Fruit fly (Drosophila melanogaster): ENCODE data around the gene twit.
A peak's percentile ranks its signal among the peaks of the same experiment; 100 is the strongest.

twit gene

DNA sequence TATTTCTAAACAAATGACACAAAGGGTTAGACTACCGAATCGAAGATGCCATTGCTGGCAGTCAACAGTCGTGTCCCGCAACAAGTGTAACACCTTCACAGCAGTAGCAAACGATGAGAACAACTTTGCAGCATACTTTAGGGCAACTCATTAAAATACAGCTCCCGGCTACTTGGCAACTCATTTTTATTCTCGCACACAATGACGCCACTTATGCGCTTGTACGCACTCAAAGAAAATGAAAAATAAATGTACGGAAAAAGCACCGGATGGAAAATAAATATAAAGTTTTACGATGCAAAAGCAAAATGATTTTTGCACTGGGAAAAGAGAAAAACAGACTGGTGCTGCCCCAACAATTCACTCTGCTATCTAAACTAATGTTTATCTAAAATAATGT, 38.8 kb downstream of the twit start (continued):
- TF ChIP-seq Med (GFP tag) (peak; percentile 45), pan (optimal IDR thresholded peaks at IDR 0.05) (no peak), pan (GFP tag; optimal IDR thresholded peaks at IDR 0.05 in 1 of 2, IDR thresholded peaks at IDR 0.05 in 1 of 2) (peak in 1 of 2 experiments; percentile 50), CG7357 (GFP tag; IDR thresholded peaks at IDR 0.05) (no peak), CG11504 (tag; optimal IDR thresholded peaks at IDR 0.05) (peak; percentile 8), Nf-YB (GFP tag; optimal IDR thresholded peaks at IDR 0.05) (no peak), prd (optimal IDR thresholded peaks at IDR 0.05) (no peak), prd (GFP tag; IDR thresholded peaks at IDR 0.05) (peak; percentile 34; the same call in 2 of the 3 replicates), ranshi (GFP tag; IDR thresholded peaks at IDR 0.05) (0 out of 2 replicates have a peak, but pooled peaks have one; percentile 25), Rfx (GFP tag; IDR thresholded peaks at IDR 0.05) (peak; percentile 43; the same call in 1 of the 2 replicates), Drgx (GFP tag; IDR thresholded peaks at IDR 0.05) (peak; percentile 61), bowl (GFP tag; IDR thresholded peaks at IDR 0.05) (no peak), sob (GFP tag; IDR thresholded peaks at IDR 0.05) (peak; percentile 54), cas (GFP tag; IDR thresholded peaks at IDR 0.05) (no peak), Blimp-1 (GFP tag; optimal IDR thresholded peaks at IDR 0.05) (peak; percentile 10), CG2199 (GFP tag; IDR thresholded peaks at IDR 0.05) (peak; percentile 92), CG17359 (tag; optimal IDR thresholded peaks at IDR 0.05) (peak; percentile 32), peb (GFP tag; IDR thresholded peaks at IDR 0.05) (no peak), abd-A (tag; optimal IDR thresholded peaks at IDR 0.05) (peak; percentile 57), YL-1 (GFP tag; optimal IDR thresholded peaks at IDR 0.05) (no peak), Xrp1 (GFP tag; IDR thresholded peaks at IDR 0.05) (peak; percentile 57), z (GFP tag; IDR thresholded peaks at IDR 0.05) (0 out of 3 replicates have a peak, but pooled peaks have one; percentile 21), sd (tag; optimal IDR thresholded peaks at IDR 0.05) (peak; percentile 15), CG34422 (GFP tag; IDR thresholded peaks at IDR 0.05) (0 out of 3 replicates have a peak, but pooled peaks have one; percentile 10), ERR (GFP tag; optimal IDR thresholded peaks at IDR 0.05) (no peak), sens (GFP tag) (peak; percentile 64), Dbx (GFP tag; IDR thresholded peaks at IDR 0.05) (0 out of 3 replicates have a peak, but pooled peaks have one; percentile 8), Six4 (GFP tag; optimal IDR thresholded peaks at IDR 0.05) (no peak), chm (GFP tag; IDR thresholded peaks at IDR 0.05) (0 out of 2 replicates have a peak, but pooled peaks have one; percentile 42), org-1 (GFP tag; optimal IDR thresholded peaks at IDR 0.05) (no peak), CG1024 (GFP tag; IDR thresholded peaks at IDR 0.05) (peak; percentile 26; the same call in 1 of the 2 replicates), gt (GFP tag; IDR thresholded peaks at IDR 0.05) (no peak), gem (tag; optimal IDR thresholded peaks at IDR 0.05) (peak; percentile 3), stc (GFP tag; IDR thresholded peaks at IDR 0.05) (0 out of 2 replicates have a peak, but pooled peaks have one; percentile 40), Sox102F (GFP tag; optimal IDR thresholded peaks at IDR 0.05) (peak; percentile 37), chinmo (GFP tag; IDR thresholded peaks at IDR 0.05; ENCODE audit: partially characterized antibody) (peak; percentile 63; the same call in 2 of the 4 replicates), inv (GFP tag; IDR thresholded peaks at IDR 0.05; ENCODE audit: partially characterized antibody) (no peak), knrl (GFP tag; IDR thresholded peaks at IDR 0.05; ENCODE audit: partially characterized antibody) (no peak; the same call in 2 of the 3 replicates), sug (tag; optimal IDR thresholded peaks at IDR 0.05) (no peak), Rx (GFP tag; IDR thresholded peaks at IDR 0.05) (no peak), Atf3 (GFP tag; optimal IDR thresholded peaks at IDR 0.05) (no peak), nom (GFP tag; optimal IDR thresholded peaks at IDR 0.05) (peak; percentile 45), Dref (GFP tag; IDR thresholded peaks at IDR 0.05) (no peak), Dek (tag; optimal IDR thresholded peaks at IDR 0.05) (no peak), CG11695 (GFP tag; IDR thresholded peaks at IDR 0.05) (no peak), CG1529 (GFP tag; optimal IDR thresholded peaks at IDR 0.05) (no peak), CG4854 (GFP tag; optimal IDR thresholded peaks at IDR 0.05) (no peak), CrebB (tag; optimal IDR thresholded peaks at IDR 0.05) (no peak), CG2120 (GFP tag; optimal IDR thresholded peaks at IDR 0.05) (peak; percentile 7), CG11723 (GFP tag; optimal IDR thresholded peaks at IDR 0.05) (no peak), CG6254 (GFP tag; optimal IDR thresholded peaks at IDR 0.05) (no peak), dimm (GFP tag; IDR thresholded peaks at IDR 0.05) (no peak)

All from whole organism, embryonic.